Worm (Caenorhabditis elegans) whole organism, L4 larva: ENCODE measurements around the gene ttc-7.
A peak's percentile ranks its signal among the peaks of the same experiment; 100 is the strongest.

Experiments
- F26F4.8 ChIP-seq: fragments of 200-800 bp; sonication (Bioruptor generic); conservative IDR thresholded peaks from 2 replicates; pipeline ENCODE4 v1.3.6; 2022; ENCODE audit warnings: missing genetic modification characterization, missing compliant biosample characterization
- Y48G9A.11 ChIP-seq: fragments of 200-800 bp; sonication (Bioruptor generic); IDR thresholded peaks from 2 replicates; pipeline ENCODE4 v1.3.6; 2022; ENCODE audit warnings: missing genetic modification reagents, missing genetic modification characterization, missing compliant biosample characterization
- Y5F2A.4 ChIP-seq: fragments of 200-800 bp; sonication (Bioruptor generic); optimal IDR thresholded peaks from 2 replicates; lab custom pipeline; 2018; ENCODE audit warnings: mild to moderate bottlenecking, missing genetic modification characterization, missing compliant biosample characterization
- Y75B8A.6 ChIP-seq: fragments of 200-800 bp; sonication (Bioruptor generic); IDR thresholded peaks from 2 replicates; pipeline ENCODE4 v1.3.6; 2022; ENCODE audit warnings: missing genetic modification reagents, missing genetic modification characterization, missing compliant biosample characterization
- aha-1 ChIP-seq: fragments of 150-350 bp; peaks from one replicate; lab custom pipeline; 2014; ENCODE audit warnings: missing biosample characterization, missing genetic modification characterization
- ama-1 ChIP-seq: fragments of 150-350 bp; optimal IDR thresholded peaks from 2 replicates; lab custom pipeline; 2014; ENCODE audit warnings: inconsistent platforms, mixed read lengths
- attf-4 ChIP-seq: sonication (generic microtip); optimal IDR thresholded peaks from 3 replicates; lab custom pipeline; 2017; ENCODE audit warnings: missing biosample characterization, missing genetic modification characterization
- ceh-32 ChIP-seq: sonication (generic microtip); optimal IDR thresholded peaks from 2 replicates; lab custom pipeline; 2016; ENCODE audit warnings: mild to moderate bottlenecking, missing genetic modification characterization, missing compliant biosample characterization; ENCODE audit not compliant: poor library complexity
- ceh-44 ChIP-seq: fragments of 200-800 bp; sonication (Bioruptor generic); IDR thresholded peaks from 2 replicates; pipeline ENCODE4 v1.3.6; 2022; ENCODE audit warnings: missing genetic modification reagents, missing genetic modification characterization, missing compliant biosample characterization
- ces-1 ChIP-seq: fragments of 150-350 bp; sonication (generic microtip); optimal IDR thresholded peaks from 4 replicates; lab custom pipeline; 2014; ENCODE audit warnings: missing biosample characterization, missing genetic modification reagents, missing genetic modification characterization
- cey-2 ChIP-seq: sonication (generic microtip); optimal IDR thresholded peaks from 3 replicates; lab custom pipeline; 2017; ENCODE audit warnings: missing genetic modification characterization, mild to moderate bottlenecking, missing compliant biosample characterization, antibody characterized with exemption, borderline replicate concordance; ENCODE audit not compliant: insufficient read depth
- ctbp-1 ChIP-seq: fragments of 200-800 bp; sonication (Bioruptor generic); IDR thresholded peaks from 2 replicates; pipeline ENCODE4 v1.3.6; 2022; ENCODE audit warnings: missing genetic modification reagents, missing genetic modification characterization, missing compliant biosample characterization
- daf-12 ChIP-seq: fragments of 150-350 bp; optimal IDR thresholded peaks from 2 replicates; lab custom pipeline; 2014; ENCODE audit warnings: missing biosample characterization, missing genetic modification reagents, missing genetic modification characterization
- daf-16 ChIP-seq, 3 experiments: sonication (generic microtip); optimal IDR thresholded peaks; 2 replicates each; lab custom pipeline; 2016 to 2017; ENCODE audit warnings: missing genetic modification characterization in 3 of 3, missing genetic modification reagents in 3 of 3, mild to moderate bottlenecking in 2 of 3, missing compliant biosample characterization in 2 of 3, missing biosample characterization in 1 of 3, moderate library complexity in 1 of 3
- daf-19 ChIP-seq: fragments of 200-800 bp; sonication (Bioruptor generic); conservative IDR thresholded peaks from 2 replicates; pipeline ENCODE4 v1.3.6; 2022; ENCODE audit warnings: missing genetic modification characterization, missing compliant biosample characterization
- dmd-8 ChIP-seq: fragments of 200-800 bp; sonication (Bioruptor generic); IDR thresholded peaks from 2 replicates; pipeline ENCODE4 v1.3.6; 2022; ENCODE audit warnings: missing genetic modification characterization, missing compliant biosample characterization
- dve-1 ChIP-seq: sonication (generic microtip); optimal IDR thresholded peaks from 2 replicates; lab custom pipeline; 2017; ENCODE audit warnings: antibody characterized with exemption, mild to moderate bottlenecking, missing genetic modification characterization, missing compliant biosample characterization; ENCODE audit not compliant: insufficient read depth
- fos-1 ChIP-seq: fragments of 150-350 bp; optimal IDR thresholded peaks from 2 replicates; lab custom pipeline; 2014; ENCODE audit warnings: missing biosample characterization, missing genetic modification characterization
- hif-1 ChIP-seq, 2 experiments: sonication (generic microtip); optimal IDR thresholded peaks; 2 replicates each; lab custom pipeline; 2016 to 2017; ENCODE audit warnings: missing compliant biosample characterization in 2 of 2, missing genetic modification characterization in 2 of 2, missing genetic modification reagents in 2 of 2, missing genotype in 2 of 2, mild to moderate bottlenecking in 1 of 2
- hmg-1.1 ChIP-seq: fragments of 200-800 bp; sonication (Bioruptor generic); IDR thresholded peaks from 2 replicates; pipeline ENCODE4 v1.3.6; 2022; ENCODE audit warnings: missing genetic modification reagents, missing genetic modification characterization, missing compliant biosample characterization
- jun-1 ChIP-seq: fragments of 150-350 bp; optimal IDR thresholded peaks from 2 replicates; lab custom pipeline; 2014; ENCODE audit warnings: missing biosample characterization, missing genetic modification reagents, missing genetic modification characterization
- lim-7 ChIP-seq: fragments of 200-800 bp; sonication (Bioruptor generic); IDR thresholded peaks from 2 replicates; pipeline ENCODE4 v1.3.6; 2022; ENCODE audit warnings: missing genetic modification characterization, missing compliant biosample characterization
- lin-13 ChIP-seq: fragments of 150-350 bp; optimal IDR thresholded peaks from 2 replicates; lab custom pipeline; 2014; ENCODE audit warnings: missing biosample characterization, missing genetic modification reagents, missing genetic modification characterization
- lsy-2 ChIP-seq, 2 experiments: fragments of 150-350 bp in 1 of 2; sonication (generic microtip) in 1 of 2; optimal IDR thresholded peaks; 2 replicates each; lab custom pipeline; 2014 to 2017; ENCODE audit warnings: missing biosample characterization in 2 of 2, missing genetic modification characterization in 2 of 2
- madf-5 ChIP-seq, 2 experiments: fragments of 200-800 bp; sonication (Bioruptor generic); IDR thresholded peaks; 2 replicates each; pipeline ENCODE4 v1.3.6; 2022; ENCODE audit warnings: missing compliant biosample characterization in 2 of 2, missing genetic modification characterization in 2 of 2
- mdl-1 ChIP-seq, 2 experiments: fragments of 150-350 bp in 1 of 2; sonication (generic microtip) in 1 of 2; optimal IDR thresholded peaks; 2 replicates each; lab custom pipeline; 2014 to 2017; ENCODE audit warnings: missing biosample characterization in 2 of 2, missing genetic modification characterization in 2 of 2
- mep-1 ChIP-seq: fragments of 150-350 bp; sonication (generic microtip); optimal IDR thresholded peaks from 3 replicates; lab custom pipeline; 2014; ENCODE audit warnings: missing biosample characterization, missing genetic modification characterization
- mes-2 ChIP-seq: sonication (generic microtip); optimal IDR thresholded peaks from 2 replicates; lab custom pipeline; 2016; ENCODE audit warnings: missing genotype, mild to moderate bottlenecking, missing genetic modification characterization, missing compliant biosample characterization; ENCODE audit not compliant: poor library complexity, severe bottlenecking
- nhr-237 ChIP-seq: sonication (generic microtip); optimal IDR thresholded peaks from 2 replicates; lab custom pipeline; 2017; ENCODE audit warnings: missing biosample characterization, missing genetic modification characterization
- nhr-25 ChIP-seq: sonication (generic microtip); optimal IDR thresholded peaks from 2 replicates; lab custom pipeline; 2017; ENCODE audit warnings: missing genetic modification characterization, mild to moderate bottlenecking, missing compliant biosample characterization, antibody characterized with exemption, moderate library complexity, borderline replicate concordance; ENCODE audit not compliant: insufficient read depth
- nhr-28 ChIP-seq: fragments of 150-350 bp; optimal IDR thresholded peaks from 2 replicates; lab custom pipeline; 2014; ENCODE audit warnings: missing biosample characterization, missing genetic modification characterization
- nhr-48 ChIP-seq: sonication (generic microtip); optimal IDR thresholded peaks from 2 replicates; lab custom pipeline; 2016; ENCODE audit warnings: mild to moderate bottlenecking, missing genetic modification characterization, missing compliant biosample characterization
- nhr-6 ChIP-seq: fragments of 150-350 bp; optimal IDR thresholded peaks from 2 replicates; lab custom pipeline; 2014; ENCODE audit warnings: missing biosample characterization, missing genetic modification characterization
- pha-4 ChIP-seq, 2 experiments: fragments of 150-350 bp in 1 of 2; fragments of 200-800 bp in 1 of 2; sonication (Bioruptor generic) in 1 of 2; IDR thresholded peaks in 1 of 2; optimal IDR thresholded peaks in 1 of 2; 2 replicates each; pipeline versions ENCODE4 v1.3.6 to Lab custom; 2014 to 2022; ENCODE audit warnings: missing genetic modification characterization in 2 of 2, missing genetic modification reagents in 2 of 2, missing biosample characterization in 1 of 2, missing compliant biosample characterization in 1 of 2
- set-16 ChIP-seq: fragments of 200-800 bp; sonication (Bioruptor generic); IDR thresholded peaks from 2 replicates; pipeline ENCODE4 v1.3.6; 2022; ENCODE audit warnings: missing genetic modification reagents, missing genetic modification characterization, missing compliant biosample characterization
- unc-130 ChIP-seq: sonication (generic microtip); optimal IDR thresholded peaks from 2 replicates; lab custom pipeline; 2016; ENCODE audit warnings: missing genetic modification reagents, missing genetic modification characterization, missing compliant biosample characterization
- unc-62 ChIP-seq, 3 experiments: fragments of 150-350 bp in 1 of 3; sonication (generic microtip); optimal IDR thresholded peaks in 2 of 3; peaks in 1 of 3; 1 replicate in 1 of 3; 2 replicates in 2 of 3; lab custom pipeline; 2014 to 2017; ENCODE audit warnings: missing biosample characterization in 3 of 3, missing genetic modification characterization in 3 of 3, missing genetic modification reagents in 3 of 3, missing genotype in 1 of 3
- zfp-2 ChIP-seq: sonication (generic microtip); optimal IDR thresholded peaks from 2 replicates; lab custom pipeline; 2016; ENCODE audit warnings: mild to moderate bottlenecking, missing genetic modification characterization, missing compliant biosample characterization
- ztf-11 ChIP-seq: fragments of 150-350 bp; optimal IDR thresholded peaks from 2 replicates; lab custom pipeline; 2014; ENCODE audit warnings: missing biosample characterization, missing genetic modification characterization
- ztf-7 ChIP-seq: fragments of 150-350 bp; optimal IDR thresholded peaks from 2 replicates; lab custom pipeline; 2014; ENCODE audit warnings: missing biosample characterization, missing genetic modification characterization

Gene ttc-7

ce11 chrIII:1860129-1860528 lies at the start of gene ttc-7:
Gene ttc-7, plus strand, starts transcription at chrIII:1860429.
- TF ChIP-seq ceh-44 (GFP tag; lab: Robert Waterston, UW) = no peak
- no peak for TF ChIP-seq pha-4 (GFP tag; IDR thresholded peaks at IDR 0.05; lab: Robert Waterston, UW)
- TF ChIP-seq pha-4 (tag; optimal IDR thresholded peaks at IDR 0.05; lab: Kevin White, UChicago) = no peak
- TF ChIP-seq aha-1 (tag; lab: Kevin White, UChicago) = peak; percentile 9
- TF ChIP-seq, all 104 proteins: peak for 1

ce11 chrIII:1814285-1814684 lies 45.9 kb upstream of the ttc-7 start:
- TF ChIP-seq dmd-8 (no peak), set-16 (GFP tag; lab: Robert Waterston, UW) (peak; percentile 68)

- TF ChIP-seq lsy-2 (tag; optimal IDR thresholded peaks at IDR 0.05; lab: Kevin White, UChicago) (peak in 1 of 2 experiments; percentile 56), daf-12 (tag; lab: Kevin White, UChicago) (no peak), set-16 (GFP tag; lab: Robert Waterston, UW) (no peak)
Observed at ce11 chrIII:1818001-1818655, 42.1 kb upstream of the ttc-7 start, which contains the start of gene clp-4. Gene clp-4, minus strand, starts transcription at chrIII:1818323.

ce11 chrIII:1819049-1819597 lies 41.1 kb upstream of the ttc-7 start:
- TF ChIP-seq mep-1 (tag; lab: Kevin White, UChicago) (peak; percentile 76), nhr-6 (tag; lab: Kevin White, UChicago) (peak; percentile 16), hmg-1.1 (GFP tag; lab: Robert Waterston, UW) (peak; percentile 46; the same call in 1 of the 2 replicates), daf-16 (GFP tag; optimal IDR thresholded peaks at IDR 0.05; lab: Kevin White, UChicago) (no peak), daf-16 (tag; optimal IDR thresholded peaks at IDR 0.05; lab: Kevin White, UChicago) (no peak), ztf-7 (tag; lab: Kevin White, UChicago) (no peak), unc-130 (GFP tag; lab: Kevin White, UChicago) (no peak), mes-2 (tag; lab: Kevin White, UChicago) (no peak), nhr-25 (tag; lab: Kevin White, UChicago) (no peak), nhr-48 (tag; lab: Kevin White, UChicago) (no peak), nhr-28 (tag; lab: Kevin White, UChicago) (peak; percentile 38), mdl-1 (tag; optimal IDR thresholded peaks at IDR 0.05; lab: Kevin White, UChicago) (peak in 1 of 2 experiments; percentile 15), F26F4.8 (GFP tag; lab: Robert Waterston, UW) (no peak), lin-13 (GFP tag; lab: Kevin White, UChicago) (peak; percentile 5), aha-1 (tag; lab: Kevin White, UChicago) (no peak), lsy-2 (tag; optimal IDR thresholded peaks at IDR 0.05; lab: Kevin White, UChicago) (peak in 1 of 2 experiments; percentile 78), attf-4 (tag; lab: Kevin White, UChicago) (no peak), ctbp-1 (GFP tag; lab: Robert Waterston, UW) (no peak), fos-1 (no peak), daf-19 (GFP tag; lab: Robert Waterston, UW) (no peak), zfp-2 (tag; lab: Kevin White, UChicago) (no peak), ztf-11 (tag; lab: Kevin White, UChicago) (no peak), ama-1 (lab: Kevin White, UChicago) (no peak), lim-7 (no peak), nhr-237 (tag; lab: Kevin White, UChicago) (no peak), pha-4 (GFP tag; IDR thresholded peaks at IDR 0.05; lab: Robert Waterston, UW) (no peak), pha-4 (tag; optimal IDR thresholded peaks at IDR 0.05; lab: Kevin White, UChicago) (no peak), Y75B8A.6 (GFP tag; lab: Robert Waterston, UW) (no peak), Y48G9A.11 (GFP tag; lab: Robert Waterston, UW) (no peak), ces-1 (GFP tag; lab: Kevin White, UChicago) (no peak), madf-5 (GFP tag; IDR thresholded peaks at IDR 0.05; lab: Robert Waterston, UW) (no peak), ceh-32 (no peak), hif-1 (tag; optimal IDR thresholded peaks at IDR 0.05; lab: Kevin White, UChicago) (no peak), Y5F2A.4 (GFP tag; lab: Kevin White, UChicago) (no peak), dve-1 (tag; lab: Kevin White, UChicago) (peak; percentile 70), jun-1 (tag; lab: Kevin White, UChicago) (no peak), cey-2 (tag; lab: Kevin White, UChicago) (no peak), unc-62 (GFP tag; optimal IDR thresholded peaks at IDR 0.05 in 1 of 2; lab: Kevin White, UChicago) (peak in 1 of 2 experiments; percentile 33), unc-62 (tag; optimal IDR thresholded peaks at IDR 0.05; lab: Kevin White, UChicago) (no peak)
